Worm (Caenorhabditis elegans): ENCODE measurements around the gene F07E5.8.

Gene F07E5.8

DNA sequence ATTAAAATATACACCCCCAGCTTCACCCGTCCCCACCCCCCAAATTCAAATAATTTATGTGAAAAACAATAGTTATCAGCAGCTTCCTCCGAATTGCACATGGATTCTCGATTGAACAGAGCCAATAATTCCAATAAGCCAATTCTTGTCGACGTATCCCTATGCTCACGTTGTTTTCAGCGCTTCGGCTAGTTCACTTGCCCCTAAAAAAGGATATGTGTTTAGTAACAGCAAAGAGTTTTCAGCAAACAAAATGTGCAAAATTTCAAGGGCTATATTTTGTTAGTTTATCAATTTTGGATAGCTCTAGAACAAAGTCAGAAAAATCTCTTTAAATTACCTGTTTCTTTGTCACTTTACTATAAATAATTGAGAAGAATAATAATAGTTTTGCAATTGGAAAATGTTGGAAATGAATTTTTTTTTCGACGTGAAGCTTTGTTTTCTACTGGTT, 8.3 kb upstream of the F07E5.8 start, which contains the start of the genes T16A1.5 and fbxc-49:
Gene T16A1.5, minus strand, starts transcription at position 101 of the 454 bp plus-strand sequence.
Gene fbxc-49, plus strand, starts transcription at position 404 of the 454 bp plus-strand sequence.
- TF ChIP-seq B0019.2 (GFP tag; conservative IDR thresholded peaks at IDR 0.05), result no peak
- no peak for TF ChIP-seq nfya-1 (tag; optimal IDR thresholded peaks at IDR 0.05; ENCODE audit: borderline replicate concordance, insufficient read depth)
- TF ChIP-seq unc-62 (GFP tag; optimal IDR thresholded peaks at IDR 0.05), result no peak
- TF ChIP-seq tbx-9 (tag; optimal IDR thresholded peaks at IDR 0.05; ENCODE audit: borderline replicate concordance), result no peak
- no peak for TF ChIP-seq ceh-91 (GFP tag; IDR thresholded peaks at IDR 0.05)
- TF ChIP-seq nfyb-1 (GFP tag; IDR thresholded peaks at IDR 0.05), result no peak
- no peak for TF ChIP-seq F49E8.2 (tag; optimal IDR thresholded peaks at IDR 0.05; ENCODE audit: insufficient read depth)
- TF ChIP-seq lin-35 (GFP tag; optimal IDR thresholded peaks at IDR 0.05), result no peak
- TF ChIP-seq madf-6 (GFP tag; IDR thresholded peaks at IDR 0.05), result no peak
- TF ChIP-seq fkh-3 (tag; optimal IDR thresholded peaks at IDR 0.05), result no peak
- TF ChIP-seq repo-1 (tag; optimal IDR thresholded peaks at IDR 0.05), result no peak
- no peak for TF ChIP-seq atf-7 (tag; optimal IDR thresholded peaks at IDR 0.05)
- TF ChIP-seq D2030.7 (GFP tag; IDR thresholded peaks at IDR 0.05), result no peak
- TF ChIP-seq hsf-1 (GFP tag; IDR thresholded peaks at IDR 0.05), result no peak
- no peak for TF ChIP-seq F57A8.1 (GFP tag; optimal IDR thresholded peaks at IDR 0.05)
- TF ChIP-seq aptf-2 (GFP tag; conservative IDR thresholded peaks at IDR 0.05), result no peak

DNA sequence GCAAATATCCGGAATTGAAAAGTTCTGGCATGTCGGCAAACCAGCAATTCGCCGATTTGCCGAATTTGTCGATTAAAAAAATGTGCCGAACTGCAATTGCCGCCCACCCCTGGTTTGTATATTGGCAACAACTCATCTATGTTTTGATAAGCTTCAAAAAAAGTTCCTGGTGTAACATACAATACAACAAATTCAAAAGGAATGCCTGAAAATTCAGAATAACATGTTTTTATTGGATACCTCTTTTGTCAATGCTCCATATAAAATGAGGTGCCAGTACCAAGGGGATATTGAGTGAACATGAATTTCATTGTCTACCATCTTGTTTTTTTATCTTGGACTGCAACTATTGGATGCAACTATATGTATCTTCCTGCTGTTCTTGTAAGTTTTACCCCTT, 5.8 kb upstream of the F07E5.8 start, which contains the start of gene T16A1.4:
Gene T16A1.4, plus strand, starts transcription at position 301 of the 400 bp plus-strand sequence.
- TF ChIP-seq attf-6 (GFP tag; IDR thresholded peaks at IDR 0.05) (no peak), hlh-12 (tag; optimal IDR thresholded peaks at IDR 0.05) (no peak), rpc-1 (optimal IDR thresholded peaks at IDR 0.05) (no peak), rpc-1 (tag; optimal IDR thresholded peaks at IDR 0.05) (no peak), ztf-6 (GFP tag; IDR thresholded peaks at IDR 0.05) (no peak), K11D2.4 (GFP tag; IDR thresholded peaks at IDR 0.05) (no peak), efl-1 (GFP tag; optimal IDR thresholded peaks at IDR 0.05) (no peak), madf-10 (tag; optimal IDR thresholded peaks at IDR 0.05) (no peak), F57A8.1 (GFP tag; optimal IDR thresholded peaks at IDR 0.05) (no peak), ceh-79 (tag; optimal IDR thresholded peaks at IDR 0.05) (no peak), dox-1 (GFP tag; IDR thresholded peaks at IDR 0.05) (no peak), gei-17 (GFP tag; optimal IDR thresholded peaks at IDR 0.05) (no peak), nfya-2 (GFP tag; IDR thresholded peaks at IDR 0.05) (no peak), nhr-27 (tag; optimal IDR thresholded peaks at IDR 0.05) (no peak)

DNA sequence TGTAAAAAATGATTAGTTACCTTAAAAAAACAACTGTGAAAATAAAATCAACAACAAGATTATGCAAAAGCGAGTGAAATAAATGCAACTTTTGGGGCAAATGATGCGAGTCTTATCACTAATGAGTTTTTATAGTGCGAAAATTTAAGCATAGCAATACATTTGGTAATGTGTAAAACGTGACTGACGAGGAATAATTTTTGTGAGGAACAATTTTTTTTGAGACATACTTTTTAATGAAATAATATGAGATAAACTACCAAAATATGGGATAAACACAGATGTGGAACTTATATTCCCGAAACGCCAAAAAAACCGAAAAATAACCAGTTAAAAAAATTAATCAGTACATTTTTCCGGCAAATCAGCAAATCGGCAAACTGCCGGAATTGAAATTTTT, 5.0 kb upstream of the F07E5.8 start, which contains the start of gene F07E5.9:
Gene F07E5.9, minus strand, starts transcription at position 101 of the 400 bp plus-strand sequence.
- TF ChIP-seq ztf-26 (tag; optimal IDR thresholded peaks at IDR 0.05) (no peak), snpc-4 (GFP tag; optimal IDR thresholded peaks at IDR 0.05) (no peak), snpc-4 (tag; optimal IDR thresholded peaks at IDR 0.05) (no peak), ceh-58 (GFP tag; IDR thresholded peaks at IDR 0.05) (no peak), ceh-91 (GFP tag; IDR thresholded peaks at IDR 0.05) (no peak), B0035.1 (tag; optimal IDR thresholded peaks at IDR 0.05) (no peak), mcd-1 (GFP tag; IDR thresholded peaks at IDR 0.05) (no peak), Y79H2A.3 (GFP tag; conservative IDR thresholded peaks at IDR 0.05) (no peak), F49E8.2 (tag; optimal IDR thresholded peaks at IDR 0.05; ENCODE audit: insufficient read depth) (no peak), F37B4.10 (GFP tag; IDR thresholded peaks at IDR 0.05) (no peak), repo-1 (tag; optimal IDR thresholded peaks at IDR 0.05) (no peak), ztf-18 (tag; optimal IDR thresholded peaks at IDR 0.05) (no peak), let-607 (tag; optimal IDR thresholded peaks at IDR 0.05) (no peak)

Data from whole organism, young adult.